Worm (Caenorhabditis elegans) whole organism, L1 larva: ENCODE data around the gene pals-26.

Experiments used
- ces-1 ChIP-seq: fragments of 150-350 bp; optimal IDR thresholded peaks from 2 replicates; lab custom pipeline; 2014; ENCODE audit warnings: missing biosample characterization, missing genetic modification reagents, missing genetic modification characterization
- egl-27 ChIP-seq, 2 experiments: fragments of 150-350 bp in 1 of 2; sonication (generic microtip); optimal IDR thresholded peaks; 3 replicates each; lab custom pipeline; 2017 to 2018; ENCODE audit warnings: missing biosample characterization in 2 of 2, missing genetic modification characterization in 2 of 2, missing genetic modification reagents in 2 of 2
- nhr-76 ChIP-seq: sonication (generic microtip); optimal IDR thresholded peaks from 2 replicates; lab custom pipeline; 2017; ENCODE audit warnings: missing biosample characterization, missing genetic modification characterization
- zag-1 ChIP-seq: fragments of 150-350 bp; optimal IDR thresholded peaks from 2 replicates; lab custom pipeline; 2014; ENCODE audit warnings: missing biosample characterization, missing genetic modification characterization

- no peak for TF ChIP-seq zag-1
- no peak for TF ChIP-seq ces-1 (GFP tag; lab: Kevin White, UChicago)
- no peak for TF ChIP-seq nhr-76 (tag; lab: Kevin White, UChicago)
- TF ChIP-seq egl-27 (tag; optimal IDR thresholded peaks at IDR 0.05; lab: Kevin White, UChicago), result no peak
These were observed 15.1 kb upstream of the pals-26 start for ce11 chrIII:4359900-4360299.
